Worm (Caenorhabditis elegans) whole organism, L1 larva: ENCODE data around the gene Y39A1A.21.

Experiments
- C34B4.2 ChIP-seq: sonication (generic microtip); optimal IDR thresholded peaks from 2 replicates; lab custom pipeline; 2017; ENCODE audit warnings: mild to moderate bottlenecking, missing genetic modification characterization, missing compliant biosample characterization
- F16B12.6 ChIP-seq: fragments of 150-350 bp; optimal IDR thresholded peaks from 2 replicates; lab custom pipeline; 2014; ENCODE audit warnings: missing biosample characterization, missing genetic modification characterization
- aly-2 ChIP-seq: fragments of 150-350 bp; optimal IDR thresholded peaks from 2 replicates; lab custom pipeline; 2014; ENCODE audit warnings: missing biosample characterization, missing genetic modification characterization
- ama-1 ChIP-seq: fragments of 150-350 bp; optimal IDR thresholded peaks from 2 replicates; lab custom pipeline; 2014
- blmp-1 ChIP-seq: fragments of 150-350 bp; optimal IDR thresholded peaks from 2 replicates; lab custom pipeline; 2014; ENCODE audit warnings: missing biosample characterization, missing genetic modification characterization
- ceh-63 ChIP-seq: fragments of 200-800 bp; sonication (Bioruptor generic); optimal IDR thresholded peaks from 2 replicates; lab custom pipeline; 2018; ENCODE audit warnings: mild to moderate bottlenecking, missing genetic modification characterization, missing compliant biosample characterization
- ceh-8 ChIP-seq: fragments of 200-800 bp; sonication (Bioruptor generic); optimal IDR thresholded peaks from 2 replicates; lab custom pipeline; 2018; ENCODE audit warnings: mild to moderate bottlenecking, missing genetic modification characterization, moderate library complexity, missing compliant biosample characterization
- ceh-88 ChIP-seq: fragments of 200-800 bp; sonication (Bioruptor generic); IDR thresholded peaks from 2 replicates; pipeline ENCODE4 v1.3.6; 2022; ENCODE audit warnings: missing genetic modification characterization, missing compliant biosample characterization
- ceh-90 ChIP-seq: sonication (generic microtip); optimal IDR thresholded peaks from 2 replicates; lab custom pipeline; 2016; ENCODE audit warnings: missing genetic modification characterization, missing compliant biosample characterization
- ces-1 ChIP-seq: fragments of 150-350 bp; optimal IDR thresholded peaks from 2 replicates; lab custom pipeline; 2014; ENCODE audit warnings: missing biosample characterization, missing genetic modification reagents, missing genetic modification characterization
- dpl-1 ChIP-seq, 3 experiments: fragments of 150-350 bp in 2 of 3; sonication (generic microtip) in 1 of 3; optimal IDR thresholded peaks; 2 replicates each; lab custom pipeline; 2014 to 2017; ENCODE audit warnings: missing biosample characterization in 3 of 3, missing genetic modification characterization in 3 of 3, missing genetic modification reagents in 3 of 3
- dsc-1 ChIP-seq: sonication (generic microtip); optimal IDR thresholded peaks from 2 replicates; lab custom pipeline; 2016; ENCODE audit warnings: mild to moderate bottlenecking, missing genetic modification characterization, missing compliant biosample characterization
- egl-13 ChIP-seq: sonication (generic microtip); optimal IDR thresholded peaks from 2 replicates; lab custom pipeline; 2016; ENCODE audit warnings: missing genotype, missing genetic modification reagents, missing genetic modification characterization, missing compliant biosample characterization
- egl-27 ChIP-seq, 2 experiments: fragments of 150-350 bp in 1 of 2; sonication (generic microtip); optimal IDR thresholded peaks; 3 replicates each; lab custom pipeline; 2017 to 2018; ENCODE audit warnings: missing biosample characterization in 2 of 2, missing genetic modification characterization in 2 of 2, missing genetic modification reagents in 2 of 2
- elt-2 ChIP-seq: sonication (generic microtip); optimal IDR thresholded peaks from 2 replicates; lab custom pipeline; 2016; ENCODE audit warnings: missing genetic modification characterization, mild to moderate bottlenecking, inconsistent platforms, missing compliant biosample characterization, missing genetic modification reagents
- elt-3 ChIP-seq, 6 experiments: fragments of 150-350 bp in 1 of 6; sonication (generic microtip); optimal IDR thresholded peaks; 2 replicates each; lab custom pipeline; 2017 to 2018; ENCODE audit warnings: missing biosample characterization in 6 of 6, missing genetic modification characterization in 6 of 6, inconsistent platforms in 1 of 6
- ets-5 ChIP-seq: fragments of 200-800 bp; sonication (Bioruptor generic); IDR thresholded peaks from 2 replicates; pipeline ENCODE4 v1.3.6; 2022; ENCODE audit warnings: missing genetic modification characterization, missing compliant biosample characterization
- fkh-10 ChIP-seq: sonication (generic microtip); optimal IDR thresholded peaks from 2 replicates; lab custom pipeline; 2017; ENCODE audit warnings: missing biosample characterization, missing genetic modification reagents, missing genetic modification characterization
- fkh-8 ChIP-seq: sonication (generic microtip); optimal IDR thresholded peaks from 2 replicates; lab custom pipeline; 2016; ENCODE audit warnings: mild to moderate bottlenecking, missing genetic modification characterization, missing compliant biosample characterization
- hlh-17 ChIP-seq: fragments of 200-800 bp; sonication (Bioruptor generic); optimal IDR thresholded peaks from 2 replicates; lab custom pipeline; 2018; ENCODE audit warnings: missing genetic modification characterization, mild to moderate bottlenecking, missing compliant biosample characterization, moderate library complexity, borderline replicate concordance
- hlh-4 ChIP-seq: sonication (generic microtip); optimal IDR thresholded peaks from 2 replicates; lab custom pipeline; 2016; ENCODE audit warnings: mild to moderate bottlenecking, missing genetic modification characterization, missing compliant biosample characterization
- hpl-2 ChIP-seq: fragments of 150-350 bp; optimal IDR thresholded peaks from 2 replicates; lab custom pipeline; 2014; ENCODE audit warnings: missing biosample characterization, missing genetic modification reagents, missing genetic modification characterization
- isw-1 ChIP-seq: fragments of 200-800 bp; sonication (Bioruptor generic); IDR thresholded peaks from 2 replicates; pipeline ENCODE4 v1.3.6; 2022; ENCODE audit warnings: missing genetic modification characterization, missing compliant biosample characterization
- jun-1 ChIP-seq: fragments of 150-350 bp; optimal IDR thresholded peaks from 2 replicates; lab custom pipeline; 2014; ENCODE audit warnings: missing biosample characterization, missing genetic modification reagents, missing genetic modification characterization
- lin-13 ChIP-seq: fragments of 150-350 bp; optimal IDR thresholded peaks from 2 replicates; lab custom pipeline; 2014; ENCODE audit warnings: missing biosample characterization, missing genetic modification reagents, missing genetic modification characterization
- lin-15B ChIP-seq: fragments of 150-350 bp; sonication (generic microtip); optimal IDR thresholded peaks from 3 replicates; lab custom pipeline; 2014; ENCODE audit warnings: missing biosample characterization, missing genetic modification characterization
- lin-35 ChIP-seq, 2 experiments: fragments of 150-350 bp; optimal IDR thresholded peaks; 2 replicates each; lab custom pipeline; 2014; ENCODE audit warnings: missing biosample characterization in 2 of 2, missing genetic modification characterization in 2 of 2, missing genetic modification reagents in 2 of 2
- mab-9 ChIP-seq: fragments of 200-800 bp; sonication (Bioruptor generic); IDR thresholded peaks from 2 replicates; pipeline ENCODE4 v1.3.6; 2022; ENCODE audit warnings: missing genetic modification reagents, missing genetic modification characterization, missing compliant biosample characterization
- mdl-1 ChIP-seq, 2 experiments: fragments of 150-350 bp; optimal IDR thresholded peaks; 2 replicates each; lab custom pipeline; 2014 to 2017; ENCODE audit warnings: missing biosample characterization in 2 of 2, missing genetic modification characterization in 2 of 2, inconsistent platforms in 1 of 2
- mep-1 ChIP-seq: fragments of 150-350 bp; optimal IDR thresholded peaks from 2 replicates; lab custom pipeline; 2014; ENCODE audit warnings: missing biosample characterization, missing genetic modification characterization
- nhr-11 ChIP-seq: fragments of 150-350 bp; optimal IDR thresholded peaks from 2 replicates; lab custom pipeline; 2014; ENCODE audit warnings: missing biosample characterization, missing genetic modification characterization
- nhr-12 ChIP-seq: sonication (generic microtip); optimal IDR thresholded peaks from 2 replicates; lab custom pipeline; 2017; ENCODE audit warnings: missing biosample characterization, missing genetic modification characterization
- nhr-19 ChIP-seq: fragments of 200-800 bp; sonication (Bioruptor generic); conservative IDR thresholded peaks from 2 replicates; pipeline ENCODE4 v1.3.6; 2022; ENCODE audit warnings: missing genetic modification characterization, missing compliant biosample characterization
- nhr-20 ChIP-seq: sonication (generic microtip); optimal IDR thresholded peaks from 2 replicates; lab custom pipeline; 2016; ENCODE audit warnings: mild to moderate bottlenecking, missing genetic modification characterization, missing compliant biosample characterization
- nhr-237 ChIP-seq: fragments of 150-350 bp; optimal IDR thresholded peaks from 2 replicates; lab custom pipeline; 2014; ENCODE audit warnings: missing biosample characterization, missing genetic modification characterization
- nhr-28 ChIP-seq: fragments of 150-350 bp; optimal IDR thresholded peaks from 2 replicates; lab custom pipeline; 2014; ENCODE audit warnings: missing biosample characterization, missing genetic modification characterization
- nhr-71 ChIP-seq: sonication (generic microtip); optimal IDR thresholded peaks from 2 replicates; lab custom pipeline; 2016; ENCODE audit warnings: mild to moderate bottlenecking, missing genetic modification characterization, moderate library complexity, missing compliant biosample characterization
- nhr-77 ChIP-seq: fragments of 150-350 bp; optimal IDR thresholded peaks from 2 replicates; lab custom pipeline; 2014; ENCODE audit warnings: missing biosample characterization, missing genetic modification characterization
- nhr-84 ChIP-seq: sonication (generic microtip); optimal IDR thresholded peaks from 2 replicates; lab custom pipeline; 2017; ENCODE audit warnings: missing biosample characterization, missing genetic modification characterization
- pag-3 ChIP-seq: sonication (generic microtip); optimal IDR thresholded peaks from 2 replicates; lab custom pipeline; 2017; ENCODE audit warnings: missing genetic modification characterization, mild to moderate bottlenecking, missing compliant biosample characterization, antibody characterized with exemption, borderline replicate concordance; ENCODE audit not compliant: insufficient read depth
- pax-3 ChIP-seq: fragments of 200-800 bp; sonication (Bioruptor generic); optimal IDR thresholded peaks from 2 replicates; lab custom pipeline; 2018; ENCODE audit warnings: mild to moderate bottlenecking, missing genetic modification characterization, moderate library complexity, missing compliant biosample characterization
- pqm-1 ChIP-seq: sonication (generic microtip); optimal IDR thresholded peaks from 3 replicates; lab custom pipeline; 2017; ENCODE audit warnings: missing biosample characterization, missing genetic modification characterization
- snpc-4 ChIP-seq: fragments of 150-350 bp; optimal IDR thresholded peaks from 2 replicates; lab custom pipeline; 2014; ENCODE audit warnings: missing biosample characterization, missing genetic modification characterization
- sox-4 ChIP-seq: sonication (generic microtip); optimal IDR thresholded peaks from 2 replicates; lab custom pipeline; 2016; ENCODE audit warnings: missing genetic modification characterization, missing compliant biosample characterization
- sptf-1 ChIP-seq: fragments of 150-350 bp; optimal IDR thresholded peaks from 2 replicates; lab custom pipeline; 2014; ENCODE audit warnings: missing biosample characterization, missing genetic modification characterization
- sup-37 ChIP-seq: fragments of 200-800 bp; sonication (Bioruptor generic); optimal IDR thresholded peaks from 2 replicates; lab custom pipeline; 2018; ENCODE audit warnings: mild to moderate bottlenecking, missing genetic modification characterization, missing compliant biosample characterization
- swsn-7 ChIP-seq: sonication (generic microtip); optimal IDR thresholded peaks from 2 replicates; lab custom pipeline; 2016; ENCODE audit warnings: missing genetic modification characterization, missing compliant biosample characterization
- tbx-2 ChIP-seq: sonication (generic microtip); optimal IDR thresholded peaks from 2 replicates; lab custom pipeline; 2016; ENCODE audit warnings: missing genetic modification characterization, missing compliant biosample characterization
- unc-130 ChIP-seq: fragments of 150-350 bp; optimal IDR thresholded peaks from 2 replicates; lab custom pipeline; 2017; ENCODE audit warnings: missing biosample characterization, missing genetic modification characterization, inconsistent platforms
- unc-62 ChIP-seq: fragments of 150-350 bp; optimal IDR thresholded peaks from 2 replicates; lab custom pipeline; 2014; ENCODE audit warnings: missing biosample characterization, missing genetic modification reagents, missing genetic modification characterization
- vab-15 ChIP-seq: sonication (generic microtip); optimal IDR thresholded peaks from 2 replicates; lab custom pipeline; 2017; ENCODE audit warnings: missing genotype, mild to moderate bottlenecking, missing genetic modification characterization, missing compliant biosample characterization
- zip-4 ChIP-seq: fragments of 200-800 bp; sonication (Bioruptor generic); optimal IDR thresholded peaks from 2 replicates; lab custom pipeline; 2018; ENCODE audit warnings: mild to moderate bottlenecking, missing genetic modification characterization, moderate library complexity, missing compliant biosample characterization
- ztf-4 ChIP-seq: fragments of 150-350 bp; optimal IDR thresholded peaks from 2 replicates; lab custom pipeline; 2014; ENCODE audit warnings: missing biosample characterization, missing genetic modification characterization

Y39A1A.21 gene

DNA sequence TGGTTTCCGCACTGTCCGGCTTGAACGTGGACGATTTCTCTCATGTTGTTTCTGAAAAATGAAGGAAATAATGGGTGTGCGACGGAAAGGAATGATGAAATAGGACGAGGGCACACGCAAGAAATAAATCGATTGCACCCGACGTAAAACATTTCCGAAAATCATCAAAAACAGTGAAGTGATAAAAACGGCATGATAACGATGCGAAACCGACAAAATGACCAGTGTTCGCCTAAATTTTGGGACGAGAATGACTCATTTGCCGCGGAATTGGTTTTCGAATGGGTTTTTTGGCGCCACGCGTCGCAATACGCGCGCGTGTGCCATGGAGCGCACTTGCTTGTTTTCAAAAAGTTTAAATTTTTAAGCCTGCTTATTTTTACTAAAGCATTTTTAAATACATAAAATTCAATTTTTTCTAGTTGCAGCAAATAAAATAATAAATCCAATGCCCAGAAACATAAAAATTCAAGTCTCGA lies 35.6 kb upstream of the Y39A1A.21 start, which contains the start of the genes tbb-1 and rib-2:
TSS of gene tbb-1 (minus strand) at position 51 of the 479 bp plus-strand sequence.
TSS of gene rib-2 (plus strand) at position 429 of the 479 bp plus-strand sequence.
- peak; percentile 85 to 91 (median 86) for TF ChIP-seq dpl-1 (GFP tag; optimal IDR thresholded peaks at IDR 0.05; lab: Kevin White, UChicago)
- TF ChIP-seq nhr-20 (tag; lab: Kevin White, UChicago) = peak; percentile 47
- peak; percentile 61 for TF ChIP-seq blmp-1 (tag; lab: Kevin White, UChicago)
- peak; percentile 78 for TF ChIP-seq mep-1 (tag; lab: Kevin White, UChicago)
- TF ChIP-seq pax-3 (tag; lab: Kevin White, UChicago) = no peak
- TF ChIP-seq egl-13 (tag; lab: Kevin White, UChicago) = no peak
- peak; percentile 48 for TF ChIP-seq tbx-2 (tag; lab: Kevin White, UChicago)
- TF ChIP-seq snpc-4 (tag; lab: Kevin White, UChicago) = peak; percentile 65
- TF ChIP-seq ceh-8 = no peak
- no peak for TF ChIP-seq ztf-4 (tag; lab: Kevin White, UChicago)
- TF ChIP-seq egl-27 (tag; optimal IDR thresholded peaks at IDR 0.05; lab: Kevin White, UChicago) = no peak
- no peak for TF ChIP-seq ces-1 (GFP tag; lab: Kevin White, UChicago)
- no peak for TF ChIP-seq mab-9 (GFP tag; lab: Robert Waterston, UW)
- no peak for TF ChIP-seq sptf-1 (tag; lab: Kevin White, UChicago)
- no peak for TF ChIP-seq hlh-4
- no peak for TF ChIP-seq hpl-2
- TF ChIP-seq lin-15B (tag; lab: Kevin White, UChicago) = peak; percentile 90
- TF ChIP-seq nhr-71 (tag; lab: Kevin White, UChicago) = peak; percentile 73
- TF ChIP-seq ets-5 (GFP tag; lab: Robert Waterston, UW) = no peak
- TF ChIP-seq lin-13 (GFP tag; lab: Kevin White, UChicago) = peak; percentile 52
- no peak for TF ChIP-seq unc-62 (GFP tag; lab: Kevin White, UChicago)
- TF ChIP-seq elt-3 (tag; optimal IDR thresholded peaks at IDR 0.05; lab: Kevin White, UChicago) = peak in 2 of 6 experiments; percentile 44 to 62
- peak; percentile 63 for TF ChIP-seq nhr-77
- no peak for TF ChIP-seq ama-1 (lab: Kevin White, UChicago)
- TF ChIP-seq isw-1 (GFP tag; lab: Robert Waterston, UW) = no peak
- TF ChIP-seq nhr-11 (tag; lab: Kevin White, UChicago) = no peak
- no peak; the same call in 1 of the 2 replicates for TF ChIP-seq ceh-88 (GFP tag; lab: Robert Waterston, UW)
- TF ChIP-seq nhr-84 (tag; lab: Kevin White, UChicago) = no peak
- TF ChIP-seq unc-130 = peak; percentile 72
- TF ChIP-seq pag-3 (tag; lab: Kevin White, UChicago) = no peak
- no peak for TF ChIP-seq sup-37
- TF ChIP-seq pqm-1 (tag; lab: Kevin White, UChicago) = peak; percentile 22
- TF ChIP-seq fkh-10 = peak; percentile 7
- no peak for TF ChIP-seq C34B4.2 (tag; lab: Kevin White, UChicago)
- no peak for TF ChIP-seq sox-4 (tag; lab: Kevin White, UChicago)
- peak; percentile 72 for TF ChIP-seq F16B12.6 (tag; lab: Kevin White, UChicago)
- no peak for TF ChIP-seq nhr-237
- TF ChIP-seq aly-2 (tag; lab: Kevin White, UChicago) = no peak
- TF ChIP-seq zip-4 (GFP tag; lab: Kevin White, UChicago) = no peak
- TF ChIP-seq nhr-19 (GFP tag; lab: Robert Waterston, UW) = no peak
- TF ChIP-seq jun-1 (tag; lab: Kevin White, UChicago) = peak; percentile 72
- TF ChIP-seq fkh-8 (tag; lab: Kevin White, UChicago) = peak; percentile 49
- TF ChIP-seq elt-2 (tag; lab: Kevin White, UChicago) = peak; percentile 66
- TF ChIP-seq mdl-1 (tag; optimal IDR thresholded peaks at IDR 0.05; lab: Kevin White, UChicago) = peak in 1 of 2 experiments; percentile 65
- no peak for TF ChIP-seq ceh-90 (tag; lab: Kevin White, UChicago)
- peak; percentile 90 to 94 for TF ChIP-seq lin-35 (GFP tag; optimal IDR thresholded peaks at IDR 0.05; lab: Kevin White, UChicago)
- TF ChIP-seq vab-15 (tag; lab: Kevin White, UChicago) = no peak
- TF ChIP-seq nhr-28 (tag; lab: Kevin White, UChicago) = no peak
- TF ChIP-seq hlh-17 (GFP tag; lab: Kevin White, UChicago) = no peak
- TF ChIP-seq dsc-1 (tag; lab: Kevin White, UChicago) = no peak
- no peak for TF ChIP-seq nhr-12 (tag; lab: Kevin White, UChicago)
- no peak for TF ChIP-seq ceh-63 (GFP tag; lab: Kevin White, UChicago)
- TF ChIP-seq swsn-7 (tag; lab: Kevin White, UChicago) = peak; percentile 21
